Fruit fly (Drosophila melanogaster) S2 (cell line): Measurements from ENCODE around the gene Mst89B.

ENCODE experiments used
- CG8478 ChIP-seq: fragments of >200 bp; optimal IDR thresholded peaks from 2 replicates; lab custom pipeline; 2018
- CTCF ChIP-seq, 2 experiments: fragments of >200 bp; optimal IDR thresholded peaks; 2 replicates each; lab custom pipeline; 2018

DNA sequence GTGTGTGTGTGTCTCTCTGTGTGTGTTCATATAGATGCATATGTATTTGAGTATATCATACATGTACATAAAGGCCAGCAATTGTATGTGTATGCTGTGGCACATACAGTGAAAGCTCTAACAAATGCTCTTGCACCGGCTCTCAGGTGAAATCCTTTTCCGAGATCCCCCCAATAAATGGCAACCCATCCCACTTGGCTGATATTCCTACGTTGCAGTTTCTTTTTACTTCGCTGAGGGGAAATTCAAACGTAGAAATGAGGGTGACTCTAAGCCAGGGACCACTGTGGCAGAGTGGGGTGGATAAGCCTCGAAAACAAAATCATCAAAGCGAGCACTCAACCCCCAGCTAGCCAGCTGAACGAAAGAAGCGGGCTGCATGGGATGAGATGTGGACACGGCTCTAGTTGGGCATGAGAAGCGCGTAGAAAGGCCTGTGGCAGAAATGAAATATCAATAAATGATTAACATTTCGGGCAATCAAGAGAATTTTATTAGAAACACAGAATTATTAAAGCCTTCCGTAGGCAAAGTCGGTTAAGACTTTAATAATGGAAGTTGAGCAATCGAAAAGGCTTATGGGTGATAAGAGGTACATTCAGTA is 44.4 kb upstream of the Mst89B start:
- TF ChIP-seq CG8478 (lab: Kevin White, UChicago) (no peak), CTCF (optimal IDR thresholded peaks at IDR 0.05; lab: Kevin White, UChicago) (no peak)
